Fruit fly (Drosophila melanogaster) whole organism, embryonic: Measurements from ENCODE around the gene Csk.

Experiments
- Abd-B ChIP-seq: fragments of 200-800 bp; sonication (Bioruptor generic); optimal IDR thresholded peaks from 2 replicates; lab custom pipeline; 2018; ENCODE audit warnings: missing biosample characterization, mild to moderate bottlenecking, missing genetic modification characterization, moderate library complexity
- Bgb ChIP-seq: fragments of 200-800 bp; sonication (Bioruptor generic); IDR thresholded peaks from 2 replicates; pipeline ENCODE4 v1.3.6; 2022; ENCODE audit warnings: missing biosample characterization, missing genetic modification characterization; ENCODE audit not compliant: partially characterized antibody
- Blimp-1 ChIP-seq: fragments of 200-800 bp; sonication (Bioruptor generic); optimal IDR thresholded peaks from 3 replicates; lab custom pipeline; 2018; ENCODE audit warnings: missing biosample characterization, missing genetic modification characterization, mild to moderate bottlenecking, moderate library complexity, missing genetic modification reagents
- CG11093 ChIP-seq: fragments of 200-800 bp; sonication (Bioruptor generic); IDR thresholded peaks from 3 replicates; pipeline ENCODE4 v1.3.6; 2022; ENCODE audit warnings: missing biosample characterization, missing genetic modification characterization
- CG14014 ChIP-seq: fragments of 200-800 bp; sonication (Bioruptor generic); IDR thresholded peaks from 2 replicates; pipeline ENCODE4 v1.3.6; 2022; ENCODE audit warnings: missing biosample characterization, missing genetic modification characterization
- CG14050 ChIP-seq: fragments of 200-800 bp; sonication (Bioruptor generic); IDR thresholded peaks from 3 replicates; pipeline ENCODE4 v1.3.6; 2022; ENCODE audit warnings: missing biosample characterization, missing genetic modification characterization
- CG15601 ChIP-seq: fragments of 200-800 bp; sonication (Bioruptor generic); optimal IDR thresholded peaks from 3 replicates; lab custom pipeline; 2019; ENCODE audit warnings: missing biosample characterization, mild to moderate bottlenecking, missing genetic modification characterization, moderate library complexity
- CG17568 ChIP-seq: fragments of 200-800 bp; sonication (Bioruptor generic); optimal IDR thresholded peaks from 2 replicates; lab custom pipeline; 2018; ENCODE audit warnings: missing biosample characterization, mild to moderate bottlenecking, missing genetic modification characterization, moderate library complexity
- CG2875 ChIP-seq: fragments of 200-800 bp; sonication (Bioruptor generic); optimal IDR thresholded peaks from 2 replicates; lab custom pipeline; 2017; ENCODE audit warnings: missing biosample characterization, mild to moderate bottlenecking, missing genetic modification characterization, missing genetic modification reagents
- CG30431 ChIP-seq: fragments of 200-800 bp; sonication (Bioruptor generic); optimal IDR thresholded peaks from 2 replicates; lab custom pipeline; 2017; ENCODE audit warnings: missing biosample characterization, missing genetic modification characterization
- CG31388 ChIP-seq: fragments of 200-800 bp; sonication (Bioruptor generic); optimal IDR thresholded peaks from 2 replicates; lab custom pipeline; 2016; ENCODE audit warnings: missing biosample characterization, missing genetic modification characterization
- CG31441 ChIP-seq: fragments of 200-800 bp; sonication (Bioruptor generic); IDR thresholded peaks from 2 replicates; pipeline ENCODE4 v1.3.6; 2022; ENCODE audit warnings: missing biosample characterization, missing genetic modification characterization
- CG5953 ChIP-seq: fragments of 200-800 bp; sonication (Bioruptor generic); IDR thresholded peaks from 2 replicates; pipeline ENCODE4 v1.3.6; 2022; ENCODE audit warnings: missing biosample characterization, missing genetic modification characterization
- CG6175 ChIP-seq: fragments of 200-800 bp; sonication (Bioruptor generic); IDR thresholded peaks from 3 replicates; pipeline ENCODE4 v1.3.6; 2022; ENCODE audit warnings: missing biosample characterization, missing genetic modification characterization
- CG6813 ChIP-seq: fragments of 200-800 bp; sonication (Bioruptor generic); optimal IDR thresholded peaks from 2 replicates; lab custom pipeline; 2017; ENCODE audit warnings: missing biosample characterization, missing genetic modification characterization, mild to moderate bottlenecking, moderate library complexity, missing genetic modification reagents
- CG8359 ChIP-seq: fragments of 200-800 bp; sonication (Bioruptor generic); optimal IDR thresholded peaks from 2 replicates; lab custom pipeline; 2017; ENCODE audit warnings: missing biosample characterization, mild to moderate bottlenecking, missing genetic modification characterization, borderline replicate concordance
- CG9215 ChIP-seq: fragments of 200-800 bp; sonication (Bioruptor generic); IDR thresholded peaks from 2 replicates; pipeline ENCODE4 v1.3.6; 2022; ENCODE audit warnings: missing biosample characterization, missing genetic modification characterization
- CG9876 ChIP-seq: fragments of 200-800 bp; sonication (Bioruptor generic); optimal IDR thresholded peaks from 2 replicates; lab custom pipeline; 2016; ENCODE audit warnings: missing biosample characterization, missing genetic modification characterization
- Deaf1 ChIP-seq: fragments of 200-800 bp; optimal IDR thresholded peaks from 3 replicates; lab custom pipeline; 2019; ENCODE audit warnings: missing biosample characterization, mild to moderate bottlenecking, missing genetic modification characterization, moderate library complexity
- Dip3 ChIP-seq: fragments of 200-800 bp; sonication (Bioruptor generic); optimal IDR thresholded peaks from 3 replicates; lab custom pipeline; 2016; ENCODE audit warnings: missing biosample characterization, missing genetic modification characterization
- Ets97D ChIP-seq: fragments of 200-800 bp; sonication (Bioruptor generic); optimal IDR thresholded peaks from 3 replicates; lab custom pipeline; 2016; ENCODE audit warnings: missing biosample characterization, missing genetic modification characterization
- HLH4C ChIP-seq: fragments of 200-800 bp; sonication (Bioruptor generic); IDR thresholded peaks from 3 replicates; pipeline ENCODE4 v1.3.6; 2022; ENCODE audit warnings: missing biosample characterization, missing genetic modification characterization; ENCODE audit not compliant: partially characterized antibody
- Hmr ChIP-seq: fragments of 200-800 bp; sonication (Bioruptor generic); optimal IDR thresholded peaks from 3 replicates; lab custom pipeline; 2017; ENCODE audit warnings: mild to moderate bottlenecking, missing biosample characterization, missing genetic modification reagents, missing genetic modification characterization
- Mrtf ChIP-seq: fragments of 200-800 bp; sonication (Bioruptor generic); IDR thresholded peaks from 3 replicates; pipeline ENCODE4 v1.3.6; 2022; ENCODE audit warnings: missing biosample characterization, missing genetic modification characterization
- NFAT ChIP-seq: fragments of 200-800 bp; sonication (Bioruptor generic); IDR thresholded peaks from 2 replicates; pipeline ENCODE4 v1.3.6; 2022; ENCODE audit warnings: missing biosample characterization, missing genetic modification characterization
- Oaz ChIP-seq: fragments of 200-800 bp; sonication (Bioruptor generic); IDR thresholded peaks from 2 replicates; pipeline ENCODE4 v1.3.6; 2022; ENCODE audit warnings: missing biosample characterization, missing genetic modification characterization
- Ptx1 ChIP-seq: fragments of 200-800 bp; sonication (Bioruptor generic); IDR thresholded peaks from 2 replicates; pipeline ENCODE4 v1.3.6; 2022; ENCODE audit warnings: missing biosample characterization, missing genetic modification characterization
- Sox102F ChIP-seq: fragments of 200-800 bp; sonication (Bioruptor generic); optimal IDR thresholded peaks from 2 replicates; lab custom pipeline; 2018; ENCODE audit warnings: missing biosample characterization, mild to moderate bottlenecking, missing genetic modification characterization, moderate library complexity
- Sry-β ChIP-seq: fragments of 200-800 bp; sonication (Bioruptor generic); optimal IDR thresholded peaks from 2 replicates; lab custom pipeline; 2018; ENCODE audit warnings: missing biosample characterization, mild to moderate bottlenecking, missing genetic modification characterization, moderate library complexity
- Taf1 ChIP-seq: fragments of 200-800 bp; sonication (Bioruptor generic); IDR thresholded peaks from 2 replicates; pipeline ENCODE4 v1.3.6; 2022; ENCODE audit warnings: missing biosample characterization, missing genetic modification characterization
- Xbp1 ChIP-seq: fragments of 200-800 bp; sonication (Bioruptor generic); optimal IDR thresholded peaks from 3 replicates; lab custom pipeline; 2016; ENCODE audit warnings: missing biosample characterization, mild to moderate bottlenecking, missing genetic modification characterization
- ato ChIP-seq: fragments of 200-800 bp; sonication (Bioruptor generic); IDR thresholded peaks from 2 replicates; pipeline ENCODE4 v1.3.6; 2022; ENCODE audit warnings: missing biosample characterization, missing genetic modification characterization; ENCODE audit not compliant: partially characterized antibody
- bcd ChIP-seq: fragments of 200-800 bp; sonication (Bioruptor generic); optimal IDR thresholded peaks from 2 replicates; lab custom pipeline; 2017; ENCODE audit warnings: missing biosample characterization, mild to moderate bottlenecking, missing genetic modification characterization
- br ChIP-seq: fragments of >200 bp; optimal IDR thresholded peaks from 2 replicates; lab custom pipeline; 2017
- cg ChIP-seq: fragments of 200-800 bp; sonication (Bioruptor generic); optimal IDR thresholded peaks from 3 replicates; lab custom pipeline; 2019; ENCODE audit warnings: missing biosample characterization, mild to moderate bottlenecking, missing genetic modification characterization, moderate library complexity
- ci ChIP-seq: fragments of 200-800 bp; sonication (Bioruptor generic); IDR thresholded peaks from 3 replicates; pipeline ENCODE4 v1.3.6; 2022; ENCODE audit warnings: missing biosample characterization, missing genetic modification characterization
- croc ChIP-seq: fragments of 200-800 bp; sonication (Bioruptor generic); conservative IDR thresholded peaks from 3 replicates; pipeline ENCODE4 v1.3.6; 2022; ENCODE audit warnings: missing biosample characterization, missing genetic modification characterization
- dimm ChIP-seq: fragments of 200-800 bp; sonication (Bioruptor generic); IDR thresholded peaks from 2 replicates; pipeline ENCODE4 v1.3.6; 2022; ENCODE audit warnings: missing biosample characterization, missing genetic modification characterization
- emc ChIP-seq: fragments of 200-800 bp; sonication (Bioruptor generic); optimal IDR thresholded peaks from 2 replicates; lab custom pipeline; 2016; ENCODE audit warnings: missing biosample characterization, missing genetic modification characterization
- ewg ChIP-seq: fragments of 200-800 bp; sonication (Bioruptor generic); optimal IDR thresholded peaks from 3 replicates; lab custom pipeline; 2017; ENCODE audit warnings: mild to moderate bottlenecking, missing biosample characterization, missing genetic modification reagents, missing genetic modification characterization
- ftz-f1 ChIP-seq: fragments of 200-800 bp; sonication (Bioruptor generic); optimal IDR thresholded peaks from 2 replicates; lab custom pipeline; 2016; ENCODE audit warnings: missing biosample characterization, missing genetic modification characterization
- gt ChIP-seq: fragments of 200-800 bp; sonication (Bioruptor generic); IDR thresholded peaks from 2 replicates; pipeline ENCODE4 v1.3.6; 2022; ENCODE audit warnings: missing biosample characterization, missing genetic modification characterization
- h ChIP-seq: fragments of >200 bp; optimal IDR thresholded peaks from 2 replicates; lab custom pipeline; 2017
- hb ChIP-seq: fragments of 200-800 bp; sonication (Bioruptor generic); IDR thresholded peaks from 3 replicates; pipeline ENCODE4 v1.3.6; 2022; ENCODE audit warnings: missing biosample characterization, missing genetic modification characterization; ENCODE audit not compliant: partially characterized antibody
- jigr1 ChIP-seq: fragments of 200-800 bp; sonication (Bioruptor generic); IDR thresholded peaks from 3 replicates; pipeline ENCODE4 v1.3.6; 2022; ENCODE audit warnings: missing biosample characterization, missing genetic modification characterization
- nmo ChIP-seq: fragments of 200-800 bp; sonication (Bioruptor generic); optimal IDR thresholded peaks from 2 replicates; lab custom pipeline; 2018; ENCODE audit warnings: missing biosample characterization, mild to moderate bottlenecking, missing genetic modification characterization, moderate library complexity
- peb ChIP-seq: fragments of 200-800 bp; sonication (Bioruptor generic); IDR thresholded peaks from 2 replicates; pipeline ENCODE4 v1.3.6; 2022; ENCODE audit warnings: missing biosample characterization, missing genetic modification characterization
- pho ChIP-seq: fragments of 200-800 bp; sonication (Bioruptor generic); optimal IDR thresholded peaks from 2 replicates; lab custom pipeline; 2016; ENCODE audit warnings: missing biosample characterization, missing genetic modification characterization
- scrt ChIP-seq: fragments of 200-800 bp; sonication (Bioruptor generic); optimal IDR thresholded peaks from 2 replicates; lab custom pipeline; 2018; ENCODE audit warnings: missing biosample characterization, mild to moderate bottlenecking, missing genetic modification characterization, moderate library complexity
- slou ChIP-seq: fragments of 200-800 bp; sonication (Bioruptor generic); optimal IDR thresholded peaks from 3 replicates; lab custom pipeline; 2016; ENCODE audit warnings: missing biosample characterization, missing genetic modification characterization
- so ChIP-seq: fragments of 200-800 bp; sonication (Bioruptor generic); IDR thresholded peaks from 3 replicates; pipeline ENCODE4 v1.3.6; 2022; ENCODE audit warnings: missing biosample characterization, missing genetic modification characterization
- vvl ChIP-seq: fragments of 200-800 bp; sonication (Bioruptor generic); IDR thresholded peaks from 2 replicates; pipeline ENCODE4 v1.3.6; 2022; ENCODE audit warnings: missing biosample characterization, missing genetic modification characterization

Gene Csk

dm6 chr3R:11678016-11678415 is 27.5 kb upstream of the Csk start, which contains the start of gene CG18476 (continued):
- TF ChIP-seq CG5953 (peak; percentile 69), CG9876 (GFP tag; lab: Kevin White, UChicago) (no peak), CG6175 (GFP tag; lab: Robert Waterston, UW) (peak; percentile 86), Dip3 (peak; percentile 58), Bgb (GFP tag; lab: Robert Waterston, UW) (no peak), CG6813 (GFP tag; lab: Kevin White, UChicago) (peak; percentile 76), slou (GFP tag; lab: Kevin White, UChicago) (peak; percentile 55), ato (GFP tag; lab: Robert Waterston, UW) (no peak), Ptx1 (GFP tag; lab: Robert Waterston, UW) (peak; percentile 95), croc (GFP tag; lab: Robert Waterston, UW) (peak; percentile 92), ci (peak; percentile 95), CG9215 (peak; percentile 88), emc (peak; percentile 42), CG31441 (GFP tag; lab: Robert Waterston, UW) (peak; percentile 100), CG31388 (GFP tag; lab: Kevin White, UChicago) (peak; percentile 75), Hmr (GFP tag; lab: Kevin White, UChicago) (peak; percentile 91), CG30431 (GFP tag; lab: Kevin White, UChicago) (peak; percentile 57), Taf1 (GFP tag; lab: Robert Waterston, UW) (peak; percentile 73), Xbp1 (GFP tag; lab: Kevin White, UChicago) (peak; percentile 93), CG17568 (GFP tag; lab: Kevin White, UChicago) (no peak), Ets97D (GFP tag; lab: Kevin White, UChicago) (peak; percentile 61), gt (GFP tag; lab: Robert Waterston, UW) (peak; percentile 81), CG8359 (GFP tag; lab: Kevin White, UChicago) (peak; percentile 73), vvl (GFP tag; lab: Robert Waterston, UW) (peak; percentile 96), Sox102F (GFP tag; lab: Kevin White, UChicago) (peak; percentile 94), dimm (peak; percentile 58), cg (GFP tag; lab: Kevin White, UChicago) (no peak), scrt (peak; percentile 85), CG2875 (GFP tag; lab: Kevin White, UChicago) (peak; percentile 52), Blimp-1 (GFP tag; lab: Kevin White, UChicago) (peak; percentile 92), Abd-B (peak; percentile 97), NFAT (GFP tag; lab: Robert Waterston, UW) (peak; percentile 90), CG14014 (GFP tag; lab: Robert Waterston, UW) (peak; percentile 94), bcd (peak; percentile 90), Mrtf (GFP tag; lab: Robert Waterston, UW) (peak; percentile 93), ewg (peak; percentile 75), h (no peak), hb (GFP tag; lab: Robert Waterston, UW) (no peak), Sry-β (no peak), ftz-f1 (GFP tag; lab: Kevin White, UChicago) (peak; percentile 54), HLH4C (GFP tag; lab: Robert Waterston, UW) (no peak), pho (GFP tag; lab: Kevin White, UChicago) (peak; percentile 78), peb (GFP tag; lab: Robert Waterston, UW) (peak; percentile 83), br (lab: Kevin White, UChicago) (no peak), Deaf1 (tag; lab: Kevin White, UChicago) (peak; percentile 77), nmo (GFP tag; lab: Kevin White, UChicago) (peak; percentile 97), Oaz (GFP tag; lab: Robert Waterston, UW) (peak; percentile 87), jigr1 (GFP tag; lab: Robert Waterston, UW) (peak; percentile 75), CG14050 (GFP tag; lab: Robert Waterston, UW) (peak; percentile 86), CG11093 (GFP tag; lab: Robert Waterston, UW) (peak; percentile 86), so (GFP tag; lab: Robert Waterston, UW) (peak; percentile 83; the same call in 2 of the 3 replicates), CG15601 (tag; lab: Kevin White, UChicago) (peak; percentile 91)
